Worm (Caenorhabditis elegans) whole organism, L4 larva: ENCODE measurements around the gene mrp-2.

Experiments used
- D1046.2 ChIP-seq: fragments of 200-800 bp; sonication (Bioruptor generic); IDR thresholded peaks from 2 replicates; pipeline ENCODE4 v1.3.6; 2022; ENCODE audit warnings: missing genetic modification characterization, missing compliant biosample characterization
- F10B5.3 ChIP-seq: sonication (generic microtip); optimal IDR thresholded peaks from 2 replicates; lab custom pipeline; 2016; ENCODE audit warnings: mild to moderate bottlenecking, missing genetic modification characterization, missing compliant biosample characterization
- F26F4.8 ChIP-seq: fragments of 200-800 bp; sonication (Bioruptor generic); conservative IDR thresholded peaks from 2 replicates; pipeline ENCODE4 v1.3.6; 2022; ENCODE audit warnings: missing genetic modification characterization, missing compliant biosample characterization
- F37D6.2 ChIP-seq: sonication (generic microtip); optimal IDR thresholded peaks from 2 replicates; lab custom pipeline; 2016; ENCODE audit warnings: mild to moderate bottlenecking, missing genetic modification characterization, missing compliant biosample characterization
- F49E8.2 ChIP-seq: sonication (generic microtip); optimal IDR thresholded peaks from 2 replicates; lab custom pipeline; 2016; ENCODE audit warnings: missing compliant biosample characterization, mild to moderate bottlenecking, missing genetic modification characterization, borderline replicate concordance
- T26A8.4 ChIP-seq: fragments of 200-800 bp; sonication (Bioruptor generic); IDR thresholded peaks from 2 replicates; pipeline ENCODE4 v1.3.6; 2022; ENCODE audit warnings: missing genetic modification characterization, missing compliant biosample characterization
- Y105C5A.15 ChIP-seq: fragments of 200-800 bp; sonication (Bioruptor generic); IDR thresholded peaks from 2 replicates; pipeline ENCODE4 v1.3.6; 2022; ENCODE audit warnings: missing genetic modification characterization, missing compliant biosample characterization
- aha-1 ChIP-seq: fragments of 150-350 bp; peaks from one replicate; lab custom pipeline; 2014; ENCODE audit warnings: missing biosample characterization, missing genetic modification characterization
- aly-2 ChIP-seq: sonication (generic microtip); optimal IDR thresholded peaks from 2 replicates; lab custom pipeline; 2018; ENCODE audit warnings: missing biosample characterization, missing genetic modification characterization
- attf-4 ChIP-seq: sonication (generic microtip); optimal IDR thresholded peaks from 3 replicates; lab custom pipeline; 2017; ENCODE audit warnings: missing biosample characterization, missing genetic modification characterization
- ceh-28 ChIP-seq: fragments of 150-350 bp; optimal IDR thresholded peaks from 2 replicates; lab custom pipeline; 2014; ENCODE audit warnings: missing biosample characterization, missing genetic modification reagents, missing genetic modification characterization
- ceh-44 ChIP-seq: fragments of 200-800 bp; sonication (Bioruptor generic); IDR thresholded peaks from 2 replicates; pipeline ENCODE4 v1.3.6; 2022; ENCODE audit warnings: missing genetic modification reagents, missing genetic modification characterization, missing compliant biosample characterization
- ceh-62 ChIP-seq: sonication (generic microtip); optimal IDR thresholded peaks from 2 replicates; lab custom pipeline; 2017; ENCODE audit warnings: missing biosample characterization, missing genetic modification characterization
- ceh-82 ChIP-seq: sonication (generic microtip); optimal IDR thresholded peaks from 2 replicates; lab custom pipeline; 2017; ENCODE audit warnings: missing biosample characterization, missing genetic modification characterization
- daf-19 ChIP-seq: fragments of 200-800 bp; sonication (Bioruptor generic); conservative IDR thresholded peaks from 2 replicates; pipeline ENCODE4 v1.3.6; 2022; ENCODE audit warnings: missing genetic modification characterization, missing compliant biosample characterization
- dmd-6 ChIP-seq: fragments of 200-800 bp; sonication (Bioruptor generic); IDR thresholded peaks from 2 replicates; pipeline ENCODE4 v1.3.6; 2022; ENCODE audit warnings: missing genetic modification reagents, missing genetic modification characterization, missing compliant biosample characterization
- duxl-1 ChIP-seq: sonication (generic microtip); optimal IDR thresholded peaks from 2 replicates; lab custom pipeline; 2016; ENCODE audit warnings: mild to moderate bottlenecking, missing genetic modification characterization, moderate library complexity, missing compliant biosample characterization; ENCODE audit not compliant: poor library complexity
- dve-1 ChIP-seq: sonication (generic microtip); optimal IDR thresholded peaks from 2 replicates; lab custom pipeline; 2017; ENCODE audit warnings: antibody characterized with exemption, mild to moderate bottlenecking, missing genetic modification characterization, missing compliant biosample characterization; ENCODE audit not compliant: insufficient read depth
- fos-1 ChIP-seq: fragments of 150-350 bp; optimal IDR thresholded peaks from 2 replicates; lab custom pipeline; 2014; ENCODE audit warnings: missing biosample characterization, missing genetic modification characterization
- gei-8 ChIP-seq: fragments of 200-800 bp; sonication (Bioruptor generic); optimal IDR thresholded peaks from 2 replicates; lab custom pipeline; 2018; ENCODE audit warnings: mild to moderate bottlenecking, missing genetic modification characterization, missing compliant biosample characterization
- hlh-11 ChIP-seq: fragments of 200-800 bp; sonication (Bioruptor generic); optimal IDR thresholded peaks from 2 replicates; lab custom pipeline; 2018; ENCODE audit warnings: mild to moderate bottlenecking, missing genetic modification characterization, missing compliant biosample characterization
- hlh-30 ChIP-seq: sonication (generic microtip); optimal IDR thresholded peaks from 2 replicates; lab custom pipeline; 2017; ENCODE audit warnings: antibody characterized with exemption, mild to moderate bottlenecking, missing genetic modification characterization, missing compliant biosample characterization; ENCODE audit not compliant: insufficient read depth
- hmg-1.1 ChIP-seq: fragments of 200-800 bp; sonication (Bioruptor generic); IDR thresholded peaks from 2 replicates; pipeline ENCODE4 v1.3.6; 2022; ENCODE audit warnings: missing genetic modification reagents, missing genetic modification characterization, missing compliant biosample characterization
- jun-1 ChIP-seq: fragments of 150-350 bp; optimal IDR thresholded peaks from 2 replicates; lab custom pipeline; 2014; ENCODE audit warnings: missing biosample characterization, missing genetic modification reagents, missing genetic modification characterization
- lin-13 ChIP-seq: fragments of 150-350 bp; optimal IDR thresholded peaks from 2 replicates; lab custom pipeline; 2014; ENCODE audit warnings: missing biosample characterization, missing genetic modification reagents, missing genetic modification characterization
- lin-15B ChIP-seq: fragments of 150-350 bp; sonication (generic microtip); optimal IDR thresholded peaks from 3 replicates; lab custom pipeline; 2014; ENCODE audit warnings: missing biosample characterization, missing genetic modification characterization
- lin-38 ChIP-seq: fragments of 200-800 bp; sonication (Bioruptor generic); IDR thresholded peaks from 2 replicates; pipeline ENCODE4 v1.3.6; 2022; ENCODE audit warnings: missing genetic modification reagents, missing genetic modification characterization, missing compliant biosample characterization
- lir-3 ChIP-seq: sonication (generic microtip); optimal IDR thresholded peaks from 2 replicates; lab custom pipeline; 2016; ENCODE audit warnings: mild to moderate bottlenecking, missing genetic modification characterization, missing compliant biosample characterization
- mep-1 ChIP-seq: fragments of 150-350 bp; sonication (generic microtip); optimal IDR thresholded peaks from 3 replicates; lab custom pipeline; 2014; ENCODE audit warnings: missing biosample characterization, missing genetic modification characterization
- mes-2 ChIP-seq: sonication (generic microtip); optimal IDR thresholded peaks from 2 replicates; lab custom pipeline; 2016; ENCODE audit warnings: missing genotype, mild to moderate bottlenecking, missing genetic modification characterization, missing compliant biosample characterization; ENCODE audit not compliant: poor library complexity, severe bottlenecking
- mxl-2 ChIP-seq: fragments of 200-800 bp; sonication (Bioruptor generic); conservative IDR thresholded peaks from 2 replicates; pipeline ENCODE4 v1.3.6; 2022; ENCODE audit warnings: missing genetic modification reagents, missing genetic modification characterization, missing compliant biosample characterization
- nhr-111 ChIP-seq: fragments of 200-800 bp; sonication (Bioruptor generic); optimal IDR thresholded peaks from 2 replicates; lab custom pipeline; 2018; ENCODE audit warnings: mild to moderate bottlenecking, missing genetic modification characterization, missing compliant biosample characterization
- nhr-41 ChIP-seq: fragments of 200-800 bp; sonication (Bioruptor generic); IDR thresholded peaks from 2 replicates; pipeline ENCODE4 v1.3.6; 2022; ENCODE audit warnings: missing genetic modification reagents, missing genetic modification characterization, missing compliant biosample characterization
- nhr-48 ChIP-seq: sonication (generic microtip); optimal IDR thresholded peaks from 2 replicates; lab custom pipeline; 2016; ENCODE audit warnings: mild to moderate bottlenecking, missing genetic modification characterization, missing compliant biosample characterization
- nhr-6 ChIP-seq: fragments of 150-350 bp; optimal IDR thresholded peaks from 2 replicates; lab custom pipeline; 2014; ENCODE audit warnings: missing biosample characterization, missing genetic modification characterization
- nhr-76 ChIP-seq: fragments of 150-350 bp; optimal IDR thresholded peaks from 2 replicates; lab custom pipeline; 2014; ENCODE audit warnings: missing biosample characterization, missing genetic modification characterization
- nhr-77 ChIP-seq: fragments of 150-350 bp; optimal IDR thresholded peaks from 2 replicates; lab custom pipeline; 2014; ENCODE audit warnings: missing biosample characterization, missing genetic modification characterization
- php-3 ChIP-seq: fragments of 200-800 bp; sonication (Bioruptor generic); IDR thresholded peaks from 2 replicates; pipeline ENCODE4 v1.3.6; 2022; ENCODE audit warnings: missing genetic modification reagents, missing genetic modification characterization, missing compliant biosample characterization
- set-16 ChIP-seq: fragments of 200-800 bp; sonication (Bioruptor generic); IDR thresholded peaks from 2 replicates; pipeline ENCODE4 v1.3.6; 2022; ENCODE audit warnings: missing genetic modification reagents, missing genetic modification characterization, missing compliant biosample characterization
- skn-1 ChIP-seq: fragments of 150-350 bp; optimal IDR thresholded peaks from 2 replicates; lab custom pipeline; 2014; ENCODE audit warnings: missing biosample characterization, missing genetic modification characterization
- tag-97 ChIP-seq: fragments of 200-800 bp; sonication (Bioruptor generic); IDR thresholded peaks from 2 replicates; pipeline ENCODE4 v1.3.6; 2022; ENCODE audit warnings: missing genetic modification characterization, missing compliant biosample characterization
- unc-130 ChIP-seq: sonication (generic microtip); optimal IDR thresholded peaks from 2 replicates; lab custom pipeline; 2016; ENCODE audit warnings: missing genetic modification reagents, missing genetic modification characterization, missing compliant biosample characterization
- vab-7 ChIP-seq: fragments of 200-800 bp; sonication (Bioruptor generic); IDR thresholded peaks from 2 replicates; pipeline ENCODE4 v1.3.6; 2022; ENCODE audit warnings: missing genetic modification reagents, missing genetic modification characterization, missing compliant biosample characterization
- zag-1 ChIP-seq: fragments of 150-350 bp; optimal IDR thresholded peaks from 2 replicates; lab custom pipeline; 2014; ENCODE audit warnings: missing biosample characterization, missing genetic modification characterization

The mrp-2 gene

ce11 chrX:612783-613182 lies 40.3 kb upstream of the mrp-2 start:
- TF ChIP-seq lir-3 (tag; lab: Kevin White, UChicago) (no peak), lin-15B (tag; lab: Kevin White, UChicago) (no peak), ceh-44 (GFP tag; lab: Robert Waterston, UW) (no peak), aha-1 (tag; lab: Kevin White, UChicago) (no peak), nhr-77 (tag; lab: Kevin White, UChicago) (no peak), dve-1 (no peak), hmg-1.1 (GFP tag; lab: Robert Waterston, UW) (no peak), lin-13 (GFP tag; lab: Kevin White, UChicago) (no peak), ceh-62 (tag; lab: Kevin White, UChicago) (no peak), vab-7 (no peak), ceh-28 (tag; lab: Kevin White, UChicago) (no peak), nhr-111 (GFP tag; lab: Kevin White, UChicago) (no peak), hlh-30 (tag; lab: Kevin White, UChicago) (no peak), F26F4.8 (GFP tag; lab: Robert Waterston, UW) (no peak), fos-1 (tag; lab: Kevin White, UChicago) (no peak), T26A8.4 (no peak)
- TF ChIP-seq, all 104 proteins: peak for 0

ce11 chrX:609553-609952 lies 37.1 kb upstream of the mrp-2 start:
- TF ChIP-seq aha-1 (tag; lab: Kevin White, UChicago) (peak; percentile 92), D1046.2 (GFP tag; lab: Robert Waterston, UW) (no peak), skn-1 (tag; lab: Kevin White, UChicago) (no peak), dve-1 (no peak), lin-13 (GFP tag; lab: Kevin White, UChicago) (no peak)

ce11 chrX:608392-608791 lies 35.9 kb upstream of the mrp-2 start, which contains the start of gene F13C5.5:
Gene F13C5.5 (minus strand): TSS chrX:608492.
- TF ChIP-seq F10B5.3 (tag; lab: Kevin White, UChicago) (no peak), zag-1 (no peak), php-3 (GFP tag; lab: Robert Waterston, UW) (no peak), hlh-30 (tag; lab: Kevin White, UChicago) (no peak), ceh-44 (GFP tag; lab: Robert Waterston, UW) (no peak), nhr-76 (tag; lab: Kevin White, UChicago) (no peak), F26F4.8 (GFP tag; lab: Robert Waterston, UW) (no peak), lin-15B (tag; lab: Kevin White, UChicago) (no peak), lin-13 (GFP tag; lab: Kevin White, UChicago) (no peak), attf-4 (no peak)

ce11 chrX:601860-602259 lies 29.4 kb upstream of the mrp-2 start, which contains the start of gene F13C5.1:
Gene F13C5.1 (plus strand): TSS chrX:602160.
- no peak for TF ChIP-seq unc-130 (GFP tag; lab: Kevin White, UChicago)
- no peak for TF ChIP-seq F26F4.8 (GFP tag; lab: Robert Waterston, UW)
- TF ChIP-seq nhr-48 (tag; lab: Kevin White, UChicago) = no peak
- TF ChIP-seq nhr-6 = no peak
- no peak for TF ChIP-seq jun-1 (tag; lab: Kevin White, UChicago)
- no peak for TF ChIP-seq F49E8.2 (tag; lab: Kevin White, UChicago)
- no peak for TF ChIP-seq daf-19 (GFP tag; lab: Robert Waterston, UW)
- TF ChIP-seq Y105C5A.15 = no peak
- TF ChIP-seq gei-8 (GFP tag; lab: Kevin White, UChicago) = no peak
- no peak for TF ChIP-seq mxl-2 (GFP tag; lab: Robert Waterston, UW)
- TF ChIP-seq, all 104 proteins: peak for 0

- peak; percentile 36 for TF ChIP-seq F37D6.2 (tag; lab: Kevin White, UChicago)
- no peak for TF ChIP-seq nhr-6
- peak; percentile 55 for TF ChIP-seq mep-1 (tag; lab: Kevin White, UChicago)
- TF ChIP-seq nhr-41 (GFP tag; lab: Robert Waterston, UW) = no peak
- TF ChIP-seq mes-2 (tag; lab: Kevin White, UChicago) = no peak
- TF ChIP-seq hlh-11 (tag; lab: Kevin White, UChicago) = peak; percentile 2
- TF ChIP-seq dmd-6 (GFP tag; lab: Robert Waterston, UW) = peak; percentile 25; the same call in 1 of the 2 replicates
- TF ChIP-seq duxl-1 (tag; lab: Kevin White, UChicago) = no peak
- no peak for TF ChIP-seq ceh-82 (tag; lab: Kevin White, UChicago)
- TF ChIP-seq aly-2 (tag; lab: Kevin White, UChicago) = no peak
- no peak for TF ChIP-seq tag-97 (GFP tag; lab: Robert Waterston, UW)
- peak; percentile 81 for TF ChIP-seq hmg-1.1 (GFP tag; lab: Robert Waterston, UW)
- peak; percentile 88 for TF ChIP-seq aha-1 (tag; lab: Kevin White, UChicago)
- peak; percentile 82 for TF ChIP-seq set-16 (GFP tag; lab: Robert Waterston, UW)
- TF ChIP-seq lin-38 (GFP tag; lab: Robert Waterston, UW) = no peak
- peak; percentile 17; the same call in 1 of the 2 replicates for TF ChIP-seq vab-7
Observed at ce11 chrX:601340-601757, 28.8 kb upstream of the mrp-2 start.
